Fruit fly (Drosophila melanogaster) whole organism, pupa: ENCODE measurements around the gene CG3149.

Source experiments
- CG4496 ChIP-seq: fragments of 200-800 bp; sonication (Bioruptor generic); IDR thresholded peaks from 3 replicates; pipeline ENCODE4 v1.3.6; 2022; ENCODE audit warnings: missing biosample characterization, missing genetic modification characterization
- CG8301 ChIP-seq: fragments of 200-800 bp; sonication (Bioruptor generic); optimal IDR thresholded peaks from 2 replicates; lab custom pipeline; 2018; ENCODE audit warnings: missing biosample characterization, mild to moderate bottlenecking, missing genetic modification characterization
- EcR ChIP-seq: fragments of 200-800 bp; sonication (Bioruptor generic); optimal IDR thresholded peaks from 3 replicates; lab custom pipeline; 2019; ENCODE audit warnings: missing biosample characterization, missing genetic modification characterization, mild to moderate bottlenecking, moderate library complexity, missing genetic modification reagents
- Ets98B ChIP-seq: fragments of 200-800 bp; sonication (Bioruptor generic); IDR thresholded peaks from 2 replicates; pipeline ENCODE4 v1.3.6; 2022; ENCODE audit warnings: missing biosample characterization, missing genetic modification characterization
- Pif1A ChIP-seq: fragments of 200-800 bp; sonication (Bioruptor generic); optimal IDR thresholded peaks from 3 replicates; lab custom pipeline; 2016; ENCODE audit warnings: missing biosample characterization, missing genetic modification characterization
- fd96Ca ChIP-seq: fragments of 200-800 bp; sonication (Bioruptor generic); IDR thresholded peaks from 3 replicates; pipeline ENCODE4 v1.3.6; 2022; ENCODE audit warnings: missing biosample characterization, missing genetic modification characterization
- gl ChIP-seq: fragments of 200-800 bp; sonication (Bioruptor generic); optimal IDR thresholded peaks from 2 replicates; lab custom pipeline; 2018; ENCODE audit warnings: missing biosample characterization, mild to moderate bottlenecking, missing genetic modification characterization

DNA sequence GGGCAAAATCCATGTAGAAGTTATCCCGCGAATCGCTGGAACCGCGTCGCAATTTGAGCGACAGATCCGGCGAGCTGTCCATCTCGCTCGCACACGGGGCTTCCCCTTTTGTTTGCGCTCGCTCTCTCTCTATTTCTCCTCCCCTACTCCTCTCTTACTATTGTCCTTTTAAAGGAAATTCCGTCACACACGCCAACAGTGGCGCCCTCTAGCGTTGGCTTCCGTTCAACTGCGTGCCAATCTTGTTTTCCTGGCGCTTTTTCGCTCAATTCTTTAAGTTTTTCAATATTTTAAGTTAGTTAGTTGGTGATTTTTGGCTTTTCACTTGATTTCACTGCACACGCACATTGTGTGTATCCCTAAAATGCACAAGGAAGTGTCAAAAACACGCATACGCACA, 33.0 kb downstream of the CG3149 start:
- no peak for TF ChIP-seq Pif1A
- TF ChIP-seq Ets98B (GFP tag; lab: Robert Waterston, UW): no peak
- TF ChIP-seq EcR (GFP tag; lab: Kevin White, UChicago): no peak
- no peak for TF ChIP-seq gl (tag; lab: Kevin White, UChicago)
- no peak for TF ChIP-seq CG8301 (tag; lab: Kevin White, UChicago)
- no peak for TF ChIP-seq CG4496 (GFP tag; lab: Robert Waterston, UW)
- TF ChIP-seq fd96Ca (GFP tag; lab: Robert Waterston, UW): no peak
